Worm (Caenorhabditis elegans) whole organism, L1 larva: ENCODE results near the gene ebp-2.

Experiments used
- Y116A8C.19 ChIP-seq: sonication (generic microtip); optimal IDR thresholded peaks from 2 replicates; lab custom pipeline; 2016; ENCODE audit warnings: missing compliant biosample characterization, missing genetic modification characterization, borderline replicate concordance
- ama-1 ChIP-seq: fragments of 150-350 bp; optimal IDR thresholded peaks from 2 replicates; lab custom pipeline; 2014
- blmp-1 ChIP-seq: fragments of 150-350 bp; optimal IDR thresholded peaks from 2 replicates; lab custom pipeline; 2014; ENCODE audit warnings: missing biosample characterization, missing genetic modification characterization
- ceh-82 ChIP-seq, 3 experiments: fragments of 150-350 bp in 1 of 3; sonication (generic microtip) in 2 of 3; optimal IDR thresholded peaks; 2 replicates each; lab custom pipeline; 2014 to 2017; ENCODE audit warnings: missing biosample characterization in 3 of 3, missing genetic modification characterization in 3 of 3
- ces-1 ChIP-seq: fragments of 150-350 bp; optimal IDR thresholded peaks from 2 replicates; lab custom pipeline; 2014; ENCODE audit warnings: missing biosample characterization, missing genetic modification reagents, missing genetic modification characterization
- elt-3 ChIP-seq, 6 experiments: fragments of 150-350 bp in 1 of 6; sonication (generic microtip); optimal IDR thresholded peaks; 2 replicates each; lab custom pipeline; 2017 to 2018; ENCODE audit warnings: missing biosample characterization in 6 of 6, missing genetic modification characterization in 6 of 6, inconsistent platforms in 1 of 6
- nhr-237 ChIP-seq: fragments of 150-350 bp; optimal IDR thresholded peaks from 2 replicates; lab custom pipeline; 2014; ENCODE audit warnings: missing biosample characterization, missing genetic modification characterization
- nhr-28 ChIP-seq: fragments of 150-350 bp; optimal IDR thresholded peaks from 2 replicates; lab custom pipeline; 2014; ENCODE audit warnings: missing biosample characterization, missing genetic modification characterization
- rnt-1 ChIP-seq: sonication (generic microtip); optimal IDR thresholded peaks from 2 replicates; lab custom pipeline; 2016; ENCODE audit warnings: mild to moderate bottlenecking, missing genetic modification characterization, moderate library complexity, missing compliant biosample characterization
- snpc-4 ChIP-seq: fragments of 150-350 bp; optimal IDR thresholded peaks from 2 replicates; lab custom pipeline; 2014; ENCODE audit warnings: missing biosample characterization, missing genetic modification characterization
- unc-130 ChIP-seq: fragments of 150-350 bp; optimal IDR thresholded peaks from 2 replicates; lab custom pipeline; 2017; ENCODE audit warnings: missing biosample characterization, missing genetic modification characterization, inconsistent platforms
- unc-62 ChIP-seq: fragments of 150-350 bp; optimal IDR thresholded peaks from 2 replicates; lab custom pipeline; 2014; ENCODE audit warnings: missing biosample characterization, missing genetic modification reagents, missing genetic modification characterization
- ztf-11 ChIP-seq, 2 experiments: sonication (generic microtip); optimal IDR thresholded peaks; 2 replicates each; lab custom pipeline; 2016 to 2017; ENCODE audit warnings: missing genetic modification characterization in 2 of 2, missing biosample characterization in 1 of 2, missing compliant biosample characterization in 1 of 2
- ztf-4 ChIP-seq: fragments of 150-350 bp; optimal IDR thresholded peaks from 2 replicates; lab custom pipeline; 2014; ENCODE audit warnings: missing biosample characterization, missing genetic modification characterization

DNA sequence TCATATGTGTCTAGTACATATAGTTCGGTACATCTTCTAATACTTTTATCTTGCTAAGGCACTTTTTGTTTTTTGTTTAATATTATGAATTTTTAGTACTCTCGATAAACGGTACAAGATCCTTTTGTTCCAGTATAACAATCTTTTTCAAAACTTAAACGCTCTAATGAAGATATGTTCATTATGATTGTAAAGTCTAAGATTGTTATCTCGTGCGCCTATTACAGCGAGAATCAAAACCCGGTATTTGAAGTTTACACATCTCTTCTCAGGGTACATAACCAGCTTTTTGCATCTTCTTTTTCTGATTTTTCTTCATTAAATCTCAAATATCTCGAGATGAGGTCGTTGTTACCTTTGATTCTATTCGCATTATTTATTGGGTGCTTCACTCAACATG, 45.5 kb downstream of the ebp-2 start, which contains the start of gene B0334.13:
- TF ChIP-seq nhr-237 (no peak), ces-1 (no peak), nhr-28 (no peak), unc-62 (GFP tag; lab: Kevin White, UChicago) (no peak), Y116A8C.19 (tag; lab: Kevin White, UChicago) (no peak), ceh-82 (tag; optimal IDR thresholded peaks at IDR 0.05; lab: Kevin White, UChicago) (no peak), rnt-1 (tag; lab: Kevin White, UChicago) (no peak), unc-130 (tag; lab: Kevin White, UChicago) (no peak), elt-3 (tag; optimal IDR thresholded peaks at IDR 0.05; lab: Kevin White, UChicago) (no peak), blmp-1 (tag; lab: Kevin White, UChicago) (no peak), ztf-11 (tag; optimal IDR thresholded peaks at IDR 0.05; lab: Kevin White, UChicago) (no peak), snpc-4 (tag; lab: Kevin White, UChicago) (no peak), ama-1 (lab: Kevin White, UChicago) (no peak), ztf-4 (no peak)
